Worm (Caenorhabditis elegans) whole organism, L1 larva: ENCODE data around the gene str-208.

ENCODE experiments used
- ama-1 ChIP-seq: fragments of 150-350 bp; optimal IDR thresholded peaks from 2 replicates; lab custom pipeline; 2014
- egl-13 ChIP-seq: sonication (generic microtip); optimal IDR thresholded peaks from 2 replicates; lab custom pipeline; 2016; ENCODE audit warnings: missing genotype, missing genetic modification reagents, missing genetic modification characterization, missing compliant biosample characterization
- isw-1 ChIP-seq: fragments of 200-800 bp; sonication (Bioruptor generic); IDR thresholded peaks from 2 replicates; pipeline ENCODE4 v1.3.6; 2022; ENCODE audit warnings: missing genetic modification characterization, missing compliant biosample characterization
- nhr-237 ChIP-seq: fragments of 150-350 bp; optimal IDR thresholded peaks from 2 replicates; lab custom pipeline; 2014; ENCODE audit warnings: missing biosample characterization, missing genetic modification characterization
- ztf-11 ChIP-seq, 2 experiments: sonication (generic microtip); optimal IDR thresholded peaks; 2 replicates each; lab custom pipeline; 2016 to 2017; ENCODE audit warnings: missing genetic modification characterization in 2 of 2, missing biosample characterization in 1 of 2, missing compliant biosample characterization in 1 of 2

DNA sequence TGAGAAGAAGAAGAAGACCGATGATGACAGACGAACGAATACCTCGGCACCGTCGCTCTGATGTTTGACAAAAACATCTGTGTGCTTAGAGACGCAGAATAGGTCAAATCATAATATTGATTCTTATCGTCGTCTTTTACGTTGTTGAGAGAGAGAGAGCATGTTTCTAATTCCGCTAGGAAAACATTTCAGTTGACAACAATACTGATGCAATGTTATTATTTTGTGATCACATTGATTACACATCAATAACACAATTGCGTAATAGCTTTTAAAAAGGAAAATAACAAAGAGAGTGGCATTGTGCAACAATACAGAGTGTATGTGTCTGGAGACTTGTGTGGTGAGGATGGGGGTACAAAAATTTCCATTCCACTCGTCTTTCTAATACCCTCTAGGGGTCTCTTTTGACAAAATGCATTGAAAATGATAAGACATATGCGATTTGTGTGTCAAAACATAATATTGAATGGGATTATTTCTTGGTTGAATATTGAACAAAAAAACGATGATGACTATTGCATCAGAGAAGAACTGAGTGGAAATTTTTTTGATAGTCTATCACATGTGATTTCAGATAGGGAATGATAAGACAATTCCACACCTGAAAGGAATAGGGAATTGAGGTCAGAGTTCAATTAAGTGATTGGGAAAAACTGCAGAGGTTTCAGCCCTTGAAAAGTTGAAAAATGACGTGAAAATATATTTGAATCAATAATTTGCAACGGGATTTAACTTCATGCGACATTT, 8.2 kb downstream of the str-208 start:
- TF ChIP-seq isw-1 (GFP tag; lab: Robert Waterston, UW) = no peak
- TF ChIP-seq egl-13 (tag; lab: Kevin White, UChicago) = no peak
- TF ChIP-seq nhr-237 (tag; lab: Kevin White, UChicago) = no peak
- TF ChIP-seq ztf-11 (tag; optimal IDR thresholded peaks at IDR 0.05; lab: Kevin White, UChicago) = no peak
- no peak for TF ChIP-seq ama-1 (lab: Kevin White, UChicago)
